Fruit fly (Drosophila melanogaster) whole organism, adult: ENCODE data around the gene Ssl2.

Experiments
- CG7045 ChIP-seq: fragments of 200-800 bp; sonication (Bioruptor generic); optimal IDR thresholded peaks from 2 replicates; lab custom pipeline; 2017; ENCODE audit warnings: missing biosample characterization, mild to moderate bottlenecking, missing genetic modification characterization
- Clk ChIP-seq: fragments of 200-800 bp; sonication (Bioruptor generic); optimal IDR thresholded peaks from 2 replicates; lab custom pipeline; 2017; ENCODE audit warnings: missing biosample characterization, missing genetic modification characterization
- Hr96 ChIP-seq: fragments of 200-800 bp; sonication (Bioruptor generic); optimal IDR thresholded peaks from 2 replicates; lab custom pipeline; 2016; ENCODE audit warnings: missing biosample characterization, missing genetic modification characterization
- Mnt ChIP-seq: fragments of 200-800 bp; sonication (Bioruptor generic); optimal IDR thresholded peaks from 2 replicates; lab custom pipeline; 2016; ENCODE audit warnings: missing biosample characterization, mild to moderate bottlenecking, missing genetic modification characterization
- cnc ChIP-seq, 2 experiments: fragments of >200 bp; optimal IDR thresholded peaks; 2 replicates each; lab custom pipeline; 2017
- kay ChIP-seq: fragments of 200-800 bp; sonication (Bioruptor generic); peaks from one replicate; lab custom pipeline; 2016; ENCODE audit warnings: missing biosample characterization, missing genetic modification characterization, borderline replicate concordance
- ovo ChIP-seq: fragments of 200-800 bp; sonication (Bioruptor generic); optimal IDR thresholded peaks from 2 replicates; lab custom pipeline; 2016; ENCODE audit warnings: missing biosample characterization, missing genetic modification characterization
- pad ChIP-seq: fragments of 200-800 bp; sonication (Bioruptor generic); optimal IDR thresholded peaks from 3 replicates; lab custom pipeline; 2017; ENCODE audit warnings: missing biosample characterization, missing genetic modification characterization, mild to moderate bottlenecking, moderate library complexity, missing genetic modification reagents

DNA sequence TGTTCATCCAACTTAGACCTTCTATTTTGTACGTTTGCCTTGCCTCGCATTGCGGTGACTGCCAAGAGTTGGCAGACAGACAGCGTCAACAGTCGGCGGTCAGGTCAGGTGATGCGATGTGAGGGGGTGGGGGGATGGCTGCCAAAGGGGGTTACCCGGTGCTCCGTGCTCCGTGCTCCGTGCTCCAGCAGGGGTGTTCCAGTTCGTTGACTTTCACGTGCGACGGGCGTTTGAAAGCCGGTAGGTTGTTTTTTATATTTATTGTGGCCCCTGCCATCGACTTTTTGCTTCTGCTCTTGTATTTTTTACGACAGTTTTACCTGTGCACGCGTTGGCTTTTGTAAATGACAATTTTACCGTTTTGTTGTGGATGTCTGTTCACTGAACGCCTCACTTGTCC lies 49.6 kb upstream of the Ssl2 start:
- TF ChIP-seq CG7045 (no peak), kay (GFP tag; lab: Kevin White, UChicago) (no peak), Hr96 (GFP tag; lab: Kevin White, UChicago) (no peak), cnc (optimal IDR thresholded peaks at IDR 0.05; lab: Kevin White, UChicago) (no peak), pad (GFP tag; lab: Kevin White, UChicago) (no peak), ovo (GFP tag; lab: Kevin White, UChicago) (no peak), Mnt (GFP tag; lab: Kevin White, UChicago) (no peak), Clk (GFP tag; lab: Kevin White, UChicago) (no peak)
